Worm (Caenorhabditis elegans) whole organism, young adult: ENCODE results near the gene srxa-1.
A peak's percentile ranks its signal among the peaks of the same experiment; 100 is the strongest.

Experiments
- B0019.2 ChIP-seq: fragments of 200-800 bp; sonication (Bioruptor generic); conservative IDR thresholded peaks from 2 replicates; pipeline ENCODE4 v1.3.6; 2022; ENCODE audit warnings: missing genetic modification reagents, missing genetic modification characterization, missing compliant biosample characterization
- C17E4.6 ChIP-seq: fragments of 200-800 bp; sonication (Bioruptor generic); IDR thresholded peaks from 2 replicates; pipeline ENCODE4 v1.3.6; 2022; ENCODE audit warnings: missing genetic modification reagents, missing genetic modification characterization, missing compliant biosample characterization
- D2030.7 ChIP-seq: fragments of 200-800 bp; sonication (Bioruptor generic); IDR thresholded peaks from 2 replicates; pipeline ENCODE4 v1.3.6; 2022; ENCODE audit warnings: missing genetic modification reagents, missing genetic modification characterization, missing compliant biosample characterization
- F10E7.11 ChIP-seq: sonication (generic microtip); optimal IDR thresholded peaks from 2 replicates; lab custom pipeline; 2017; ENCODE audit warnings: mild to moderate bottlenecking, missing genetic modification characterization, moderate library complexity, missing compliant biosample characterization
- F22D6.2 ChIP-seq: sonication (generic microtip); optimal IDR thresholded peaks from 2 replicates; lab custom pipeline; 2016; ENCODE audit warnings: mild to moderate bottlenecking, missing genetic modification characterization, missing compliant biosample characterization
- F37B4.10 ChIP-seq: fragments of 200-800 bp; sonication (Bioruptor generic); IDR thresholded peaks from 2 replicates; pipeline ENCODE4 v1.3.6; 2022; ENCODE audit warnings: missing genetic modification characterization, missing compliant biosample characterization
- F49E8.2 ChIP-seq: sonication (generic microtip); optimal IDR thresholded peaks from 3 replicates; lab custom pipeline; 2017; ENCODE audit warnings: missing genetic modification characterization, mild to moderate bottlenecking, missing compliant biosample characterization, antibody characterized with exemption, moderate library complexity; ENCODE audit not compliant: insufficient read depth
- F52B5.7 ChIP-seq: sonication (generic microtip); optimal IDR thresholded peaks from 2 replicates; lab custom pipeline; 2016; ENCODE audit warnings: mild to moderate bottlenecking, missing genetic modification characterization, missing compliant biosample characterization
- F57C9.4 ChIP-seq: sonication (generic microtip); optimal IDR thresholded peaks from 2 replicates; lab custom pipeline; 2017; ENCODE audit warnings: mild to moderate bottlenecking, missing genetic modification characterization, missing compliant biosample characterization
- K12H6.12 ChIP-seq: fragments of 200-800 bp; sonication (Bioruptor generic); optimal IDR thresholded peaks from 2 replicates; lab custom pipeline; 2018; ENCODE audit warnings: mild to moderate bottlenecking, missing genetic modification characterization, missing compliant biosample characterization
- T07F8.4 ChIP-seq: sonication (generic microtip); optimal IDR thresholded peaks from 2 replicates; lab custom pipeline; 2016; ENCODE audit warnings: mild to moderate bottlenecking, missing genetic modification characterization, moderate library complexity, missing compliant biosample characterization
- Y95B8A.8 ChIP-seq: fragments of 200-800 bp; sonication (Bioruptor generic); IDR thresholded peaks from 2 replicates; pipeline ENCODE4 v1.3.6; 2022; ENCODE audit warnings: missing genetic modification reagents, missing genetic modification characterization, missing compliant biosample characterization
- aptf-2 ChIP-seq: fragments of 200-800 bp; sonication (Bioruptor generic); conservative IDR thresholded peaks from 2 replicates; pipeline ENCODE4 v1.3.6; 2022; ENCODE audit warnings: missing genetic modification reagents, missing genetic modification characterization, missing compliant biosample characterization
- aptf-3 ChIP-seq: fragments of 200-800 bp; sonication (Bioruptor generic); IDR thresholded peaks from 2 replicates; pipeline ENCODE4 v1.3.6; 2022; ENCODE audit warnings: missing genetic modification characterization, missing compliant biosample characterization
- atf-7 ChIP-seq: sonication (generic microtip); optimal IDR thresholded peaks from 2 replicates; lab custom pipeline; 2017; ENCODE audit warnings: mild to moderate bottlenecking, missing genetic modification characterization, missing compliant biosample characterization
- athp-1 ChIP-seq: sonication (generic microtip); optimal IDR thresholded peaks from 2 replicates; lab custom pipeline; 2017; ENCODE audit warnings: mild to moderate bottlenecking, missing genetic modification characterization, missing compliant biosample characterization
- bed-1 ChIP-seq: fragments of 200-800 bp; sonication (Bioruptor generic); IDR thresholded peaks from 2 replicates; pipeline ENCODE4 v1.3.6; 2022; ENCODE audit warnings: missing genetic modification reagents, missing genetic modification characterization, missing compliant biosample characterization
- cebp-2 ChIP-seq: fragments of 200-800 bp; sonication (Bioruptor generic); IDR thresholded peaks from 2 replicates; pipeline ENCODE4 v1.3.6; 2022; ENCODE audit warnings: missing genetic modification characterization, missing compliant biosample characterization
- ceh-100 ChIP-seq: fragments of 200-800 bp; sonication (Bioruptor generic); IDR thresholded peaks from 2 replicates; pipeline ENCODE4 v1.3.6; 2022; ENCODE audit warnings: missing genetic modification reagents, missing genetic modification characterization, missing compliant biosample characterization
- ceh-27 ChIP-seq: fragments of 200-800 bp; sonication (Bioruptor generic); optimal IDR thresholded peaks from 2 replicates; lab custom pipeline; 2018; ENCODE audit warnings: mild to moderate bottlenecking, missing genetic modification characterization, moderate library complexity, missing compliant biosample characterization
- ceh-58 ChIP-seq: fragments of 200-800 bp; sonication (Bioruptor generic); IDR thresholded peaks from 2 replicates; pipeline ENCODE4 v1.3.6; 2022; ENCODE audit warnings: missing genetic modification characterization, missing compliant biosample characterization
- chd-7 ChIP-seq: sonication (generic microtip); optimal IDR thresholded peaks from 2 replicates; lab custom pipeline; 2016; ENCODE audit warnings: mild to moderate bottlenecking, missing genetic modification characterization, moderate library complexity, missing compliant biosample characterization
- dpl-1 ChIP-seq: fragments of 150-350 bp; optimal IDR thresholded peaks from 2 replicates; lab custom pipeline; 2014; ENCODE audit warnings: missing biosample characterization, missing genetic modification reagents, missing genetic modification characterization
- efl-1 ChIP-seq: fragments of 150-350 bp; optimal IDR thresholded peaks from 2 replicates; lab custom pipeline; 2014; ENCODE audit warnings: missing biosample characterization, missing genetic modification reagents, missing genetic modification characterization
- egl-44 ChIP-seq: fragments of 200-800 bp; sonication (Bioruptor generic); IDR thresholded peaks from 2 replicates; pipeline ENCODE4 v1.3.6; 2022; ENCODE audit warnings: missing genetic modification reagents, missing genetic modification characterization, missing compliant biosample characterization
- egrh-3 ChIP-seq: fragments of 200-800 bp; sonication (Bioruptor generic); IDR thresholded peaks from 2 replicates; pipeline ENCODE4 v1.3.6; 2022; ENCODE audit warnings: missing genetic modification reagents, missing genetic modification characterization, missing compliant biosample characterization
- fkh-3 ChIP-seq: sonication (generic microtip); optimal IDR thresholded peaks from 2 replicates; lab custom pipeline; 2016; ENCODE audit warnings: mild to moderate bottlenecking, missing genetic modification characterization, missing compliant biosample characterization
- lin-26 ChIP-seq: fragments of 200-800 bp; sonication (Bioruptor generic); IDR thresholded peaks from 2 replicates; pipeline ENCODE4 v1.3.6; 2022; ENCODE audit warnings: missing genetic modification reagents, missing genetic modification characterization, missing compliant biosample characterization
- lin-40 ChIP-seq: sonication (generic microtip); optimal IDR thresholded peaks from 2 replicates; lab custom pipeline; 2016; ENCODE audit warnings: missing genetic modification characterization, mild to moderate bottlenecking, missing compliant biosample characterization, missing genotype, missing genetic modification reagents
- lin-54 ChIP-seq: fragments of 200-800 bp; sonication (Bioruptor generic); optimal IDR thresholded peaks from 2 replicates; lab custom pipeline; 2018; ENCODE audit warnings: mild to moderate bottlenecking, missing genetic modification characterization, missing compliant biosample characterization
- lsl-1 ChIP-seq: fragments of 200-800 bp; sonication (Bioruptor generic); optimal IDR thresholded peaks from 2 replicates; lab custom pipeline; 2018; ENCODE audit warnings: mild to moderate bottlenecking, missing genetic modification characterization, moderate library complexity, missing compliant biosample characterization
- madf-3 ChIP-seq: fragments of 200-800 bp; sonication (Bioruptor generic); IDR thresholded peaks from 2 replicates; pipeline ENCODE4 v1.3.6; 2022; ENCODE audit warnings: missing genetic modification reagents, missing genetic modification characterization, missing compliant biosample characterization
- madf-6 ChIP-seq: fragments of 200-800 bp; sonication (Bioruptor generic); IDR thresholded peaks from 2 replicates; pipeline ENCODE4 v1.3.6; 2022; ENCODE audit warnings: missing genetic modification reagents, missing genetic modification characterization, missing compliant biosample characterization
- madf-8 ChIP-seq: fragments of 200-800 bp; sonication (Bioruptor generic); conservative IDR thresholded peaks from 2 replicates; pipeline ENCODE4 v1.3.6; 2022; ENCODE audit warnings: missing genetic modification reagents, missing genetic modification characterization, missing compliant biosample characterization
- mcd-1 ChIP-seq: fragments of 200-800 bp; sonication (Bioruptor generic); IDR thresholded peaks from 2 replicates; pipeline ENCODE4 v1.3.6; 2022; ENCODE audit warnings: missing genetic modification reagents, missing genetic modification characterization, missing compliant biosample characterization
- mes-4 ChIP-seq: sonication (generic microtip); optimal IDR thresholded peaks from 2 replicates; lab custom pipeline; 2016; ENCODE audit warnings: missing genotype, missing genetic modification characterization, missing compliant biosample characterization
- nhr-80 ChIP-seq: sonication (generic microtip); optimal IDR thresholded peaks from 2 replicates; lab custom pipeline; 2016; ENCODE audit warnings: missing genetic modification characterization, missing compliant biosample characterization
- pbrm-1 ChIP-seq: fragments of 200-800 bp; sonication (Bioruptor generic); IDR thresholded peaks from 2 replicates; pipeline ENCODE4 v1.3.6; 2022; ENCODE audit warnings: missing genetic modification reagents, missing genetic modification characterization, missing compliant biosample characterization
- rcor-1 ChIP-seq: fragments of 200-800 bp; sonication (Bioruptor generic); IDR thresholded peaks from 2 replicates; pipeline ENCODE4 v1.3.6; 2022; ENCODE audit warnings: missing genetic modification reagents, missing genetic modification characterization, missing compliant biosample characterization
- snpc-1.3 ChIP-seq: sonication (generic microtip); optimal IDR thresholded peaks from 2 replicates; lab custom pipeline; 2017; ENCODE audit warnings: missing genetic modification characterization, mild to moderate bottlenecking, missing compliant biosample characterization, antibody characterized with exemption, moderate library complexity, missing genotype, missing genetic modification reagents; ENCODE audit not compliant: insufficient read depth
- snpc-3.4 ChIP-seq: sonication (generic microtip); optimal IDR thresholded peaks from 2 replicates; lab custom pipeline; 2017; ENCODE audit warnings: missing genetic modification characterization, mild to moderate bottlenecking, missing compliant biosample characterization, antibody characterized with exemption, moderate library complexity, missing genotype, missing genetic modification reagents
- sptf-2 ChIP-seq: fragments of 200-800 bp; sonication (Bioruptor generic); optimal IDR thresholded peaks from 2 replicates; lab custom pipeline; 2018; ENCODE audit warnings: mild to moderate bottlenecking, missing genetic modification characterization, missing compliant biosample characterization
- tbp1 ChIP-seq: fragments of 200-800 bp; sonication (Bioruptor generic); optimal IDR thresholded peaks from 2 replicates; lab custom pipeline; 2018; ENCODE audit warnings: mild to moderate bottlenecking, missing genetic modification characterization, missing compliant biosample characterization
- unc-62 ChIP-seq: fragments of 150-350 bp; optimal IDR thresholded peaks from 2 replicates; lab custom pipeline; 2014; ENCODE audit warnings: missing biosample characterization, missing genetic modification reagents, missing genetic modification characterization
- zfh-2 ChIP-seq: fragments of 200-800 bp; sonication (Bioruptor generic); conservative IDR thresholded peaks from 2 replicates; pipeline ENCODE4 v1.3.6; 2022; ENCODE audit warnings: missing genetic modification reagents, missing genetic modification characterization, missing compliant biosample characterization
- ztf-22 ChIP-seq: fragments of 200-800 bp; sonication (Bioruptor generic); optimal IDR thresholded peaks from 2 replicates; lab custom pipeline; 2018; ENCODE audit warnings: mild to moderate bottlenecking, missing genetic modification characterization, moderate library complexity, missing compliant biosample characterization
- ztf-25 ChIP-seq: fragments of 200-800 bp; sonication (Bioruptor generic); IDR thresholded peaks from 2 replicates; pipeline ENCODE4 v1.3.6; 2022; ENCODE audit warnings: missing genetic modification reagents, missing genetic modification characterization, missing compliant biosample characterization
- ztf-26 ChIP-seq: sonication (generic microtip); optimal IDR thresholded peaks from 2 replicates; lab custom pipeline; 2017; ENCODE audit warnings: missing genetic modification characterization, missing compliant biosample characterization
- ztf-6 ChIP-seq: fragments of 200-800 bp; sonication (Bioruptor generic); IDR thresholded peaks from 2 replicates; pipeline ENCODE4 v1.3.6; 2022; ENCODE audit warnings: missing genetic modification reagents, missing genetic modification characterization, missing compliant biosample characterization

srxa-1 gene

DNA sequence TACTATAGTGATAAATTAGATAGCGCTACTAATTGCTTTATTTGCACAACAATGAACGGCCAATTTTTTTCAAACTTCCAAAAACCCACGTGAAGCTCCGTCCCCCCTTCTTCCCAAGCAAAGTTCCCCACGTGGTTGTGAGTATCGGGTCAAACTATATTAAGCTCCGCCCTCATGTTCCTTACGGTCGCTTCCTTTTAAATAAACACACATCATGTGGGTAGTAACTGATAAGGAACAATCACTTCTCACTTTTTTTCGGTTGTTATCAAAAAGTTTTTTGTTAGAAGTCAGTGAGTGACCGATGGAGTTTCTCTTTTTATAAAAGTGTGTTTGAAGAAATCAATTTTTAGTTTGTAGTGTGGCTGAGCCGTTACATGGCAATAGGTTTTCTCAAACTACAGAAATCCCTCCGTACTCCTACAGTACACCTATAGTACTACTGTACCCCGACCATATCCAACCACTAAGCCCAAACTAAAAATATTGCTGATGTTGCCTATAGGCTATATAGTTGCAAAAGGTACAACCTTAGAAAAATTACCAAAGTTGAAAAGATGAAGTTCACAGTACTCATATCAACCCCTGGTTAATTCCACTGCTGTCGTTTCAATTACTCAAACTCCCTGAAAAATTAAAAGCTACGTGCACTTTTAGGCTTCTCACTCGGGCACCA, 19.4 kb upstream of the srxa-1 start:
- TF ChIP-seq F10E7.11 (tag; lab: Kevin White, UChicago) (no peak), Y95B8A.8 (peak; percentile 12; the same call in 1 of the 2 replicates), madf-3 (GFP tag; lab: Robert Waterston, UW) (no peak), tbp1 (GFP tag; lab: Kevin White, UChicago) (peak; percentile 51), ztf-6 (GFP tag; lab: Robert Waterston, UW) (no peak), ztf-25 (GFP tag; lab: Robert Waterston, UW) (no peak), snpc-1.3 (tag; lab: Kevin White, UChicago) (no peak), aptf-2 (GFP tag; lab: Robert Waterston, UW) (no peak), F22D6.2 (tag; lab: Kevin White, UChicago) (peak; percentile 58), nhr-80 (tag; lab: Kevin White, UChicago) (peak; percentile 73), madf-6 (GFP tag; lab: Robert Waterston, UW) (no peak), egl-44 (peak; percentile 57; the same call in 1 of the 2 replicates), unc-62 (GFP tag; lab: Kevin White, UChicago) (peak; percentile 5), pbrm-1 (GFP tag; lab: Robert Waterston, UW) (0 out of 2 replicates have a peak, but pooled peaks have one; percentile 7), ztf-22 (GFP tag; lab: Kevin White, UChicago) (peak; percentile 57), mcd-1 (GFP tag; lab: Robert Waterston, UW) (no peak), lin-40 (tag; lab: Kevin White, UChicago) (peak; percentile 43), zfh-2 (GFP tag; lab: Robert Waterston, UW) (no peak), snpc-3.4 (no peak), F57C9.4 (tag; lab: Kevin White, UChicago) (no peak), athp-1 (tag; lab: Kevin White, UChicago) (no peak), bed-1 (GFP tag; lab: Robert Waterston, UW) (no peak), sptf-2 (no peak), ceh-27 (GFP tag; lab: Kevin White, UChicago) (no peak), mes-4 (tag; lab: Kevin White, UChicago) (no peak), F52B5.7 (no peak), B0019.2 (GFP tag; lab: Robert Waterston, UW) (no peak), madf-8 (GFP tag; lab: Robert Waterston, UW) (no peak), aptf-3 (GFP tag; lab: Robert Waterston, UW) (no peak), rcor-1 (GFP tag; lab: Robert Waterston, UW) (no peak), lin-26 (GFP tag; lab: Robert Waterston, UW) (no peak), K12H6.12 (tag; lab: Kevin White, UChicago) (no peak), ztf-26 (tag; lab: Kevin White, UChicago) (no peak), F49E8.2 (tag; lab: Kevin White, UChicago) (no peak), ceh-100 (GFP tag; lab: Robert Waterston, UW) (no peak), T07F8.4 (no peak), F37B4.10 (GFP tag; lab: Robert Waterston, UW) (no peak), lin-54 (GFP tag; lab: Kevin White, UChicago) (no peak), fkh-3 (no peak), chd-7 (no peak), atf-7 (tag; lab: Kevin White, UChicago) (no peak), D2030.7 (GFP tag; lab: Robert Waterston, UW) (no peak), lsl-1 (GFP tag; lab: Kevin White, UChicago) (no peak), C17E4.6 (no peak), dpl-1 (no peak), cebp-2 (GFP tag; lab: Robert Waterston, UW) (no peak), ceh-58 (GFP tag; lab: Robert Waterston, UW) (no peak), egrh-3 (GFP tag; lab: Robert Waterston, UW) (no peak), efl-1 (no peak)
